Worm (Caenorhabditis elegans) whole organism, midembryonic: ENCODE measurements around the gene twf-2.

Experiments used
- cog-1 ChIP-seq: sonication (generic microtip); optimal IDR thresholded peaks from 2 replicates; lab custom pipeline; 2016; ENCODE audit warnings: missing genetic modification characterization, missing compliant biosample characterization
- flt-1 ChIP-seq: fragments of 200-800 bp; sonication (Bioruptor generic); IDR thresholded peaks from 2 replicates; pipeline ENCODE4 v1.3.6; 2022; ENCODE audit warnings: missing genetic modification characterization, missing compliant biosample characterization
- klf-2 ChIP-seq: fragments of 200-800 bp; sonication (Bioruptor generic); conservative IDR thresholded peaks from 2 replicates; pipeline ENCODE4 v1.3.6; 2022; ENCODE audit warnings: missing genetic modification reagents, missing genetic modification characterization, missing compliant biosample characterization

DNA sequence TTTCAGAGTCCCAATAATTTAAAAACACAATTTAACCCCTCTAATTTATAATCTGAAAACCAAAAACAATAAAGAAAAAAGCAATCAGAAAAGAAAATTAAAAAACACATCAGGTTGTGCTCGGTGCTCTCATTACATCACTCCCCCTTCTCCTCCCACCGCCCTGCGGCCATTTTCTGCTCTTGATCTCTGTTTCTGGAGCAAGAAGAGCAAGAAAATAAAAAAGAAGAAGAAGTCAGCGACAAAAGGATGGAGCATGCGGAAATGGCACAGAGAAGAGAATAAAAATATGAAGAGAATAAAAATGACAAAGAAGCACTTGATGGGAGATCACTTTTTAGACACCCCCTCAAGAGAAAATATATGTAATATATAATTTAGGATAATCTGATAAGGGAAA lies 38.7 kb downstream of the twf-2 start:
- TF ChIP-seq klf-2 (GFP tag; lab: Robert Waterston, UW) = no peak
- no peak for TF ChIP-seq flt-1
- TF ChIP-seq cog-1 (tag; lab: Kevin White, UChicago) = no peak
